ENCODE assay signal across 4 worm cellular contexts in genomic region chrIII:7155631-7156030, ce11.
TF ChIP-seq lines count a peak whose summit lies in the region.

No protein-coding gene starts in this region.

TF ChIP-seq in whole organism, L2 larva, 48 proteins besides CTCF, POLR2A, EP300 and RAD21 (continues in another document):
- TF ChIP-seq crh-2 (tag; optimal IDR thresholded peaks at IDR 0.05; lab: Kevin White, UChicago) (peak; percentile 95), ZK546.5 (tag; optimal IDR thresholded peaks at IDR 0.05; lab: Kevin White, UChicago) (peak; percentile 64), C34F6.9 (tag; optimal IDR thresholded peaks at IDR 0.05; lab: Kevin White, UChicago) (peak; percentile 97), fos-1 (tag; optimal IDR thresholded peaks at IDR 0.05; lab: Kevin White, UChicago) (peak; percentile 78), lin-13 (GFP tag; optimal IDR thresholded peaks at IDR 0.05; lab: Kevin White, UChicago) (peak; percentile 90), nhr-23 (tag; optimal IDR thresholded peaks at IDR 0.05; lab: Kevin White, UChicago) (no peak), sma-9 (GFP tag; optimal IDR thresholded peaks at IDR 0.05; lab: Kevin White, UChicago) (peak; percentile 98), sma-9 (tag; optimal IDR thresholded peaks at IDR 0.05; lab: Kevin White, UChicago) (peak; percentile 38), ztf-1 (GFP tag; conservative IDR thresholded peaks at IDR 0.05; lab: Robert Waterston, UW) (no peak), elt-1 (tag; optimal IDR thresholded peaks at IDR 0.05; lab: Kevin White, UChicago) (no peak), alr-1 (tag; optimal IDR thresholded peaks at IDR 0.05; lab: Kevin White, UChicago) (no peak), aly-2 (tag; optimal IDR thresholded peaks at IDR 0.05; lab: Kevin White, UChicago) (no peak), nhr-129 (tag; optimal IDR thresholded peaks at IDR 0.05; lab: Kevin White, UChicago) (peak; percentile 94), egl-27 (tag; optimal IDR thresholded peaks at IDR 0.05; lab: Kevin White, UChicago) (peak; percentile 100), mdl-1 (tag; optimal IDR thresholded peaks at IDR 0.05; lab: Kevin White, UChicago) (peak; percentile 98 to 99), nhr-77 (tag; optimal IDR thresholded peaks at IDR 0.05; lab: Kevin White, UChicago) (no peak), unc-62 (GFP tag; optimal IDR thresholded peaks at IDR 0.05; lab: Kevin White, UChicago) (peak; percentile 52), ztf-11 (tag; optimal IDR thresholded peaks at IDR 0.05; lab: Kevin White, UChicago) (peak; percentile 69), unc-55 (GFP tag; optimal IDR thresholded peaks at IDR 0.05; lab: Kevin White, UChicago) (peak; percentile 89), mab-5 (tag; optimal IDR thresholded peaks at IDR 0.05; lab: Kevin White, UChicago) (peak; percentile 84), zag-1 (tag; optimal IDR thresholded peaks at IDR 0.05; lab: Kevin White, UChicago) (peak; percentile 93), elt-3 (tag; optimal IDR thresholded peaks at IDR 0.05; lab: Kevin White, UChicago) (no peak), nhr-6 (tag; optimal IDR thresholded peaks at IDR 0.05; lab: Kevin White, UChicago) (peak; percentile 96)

TF ChIP-seq in whole organism, L4 larva, 104 proteins besides CTCF, POLR2A, EP300 and RAD21 (continues in another document):
- TF ChIP-seq ceh-82 (tag; optimal IDR thresholded peaks at IDR 0.05; lab: Kevin White, UChicago), result no peak
- peak; percentile 82 for TF ChIP-seq jun-1 (tag; optimal IDR thresholded peaks at IDR 0.05; lab: Kevin White, UChicago)
- TF ChIP-seq ceh-62 (tag; optimal IDR thresholded peaks at IDR 0.05; lab: Kevin White, UChicago), result no peak
- TF ChIP-seq lin-39 (tag; optimal IDR thresholded peaks at IDR 0.05; lab: Kevin White, UChicago), result no peak
- no peak for TF ChIP-seq cey-2 (tag; optimal IDR thresholded peaks at IDR 0.05; lab: Kevin White, UChicago; ENCODE audit: borderline replicate concordance, insufficient read depth)
- TF ChIP-seq nhr-111 (GFP tag; optimal IDR thresholded peaks at IDR 0.05; lab: Kevin White, UChicago), result no peak
- peak; percentile 85 for TF ChIP-seq gei-8 (GFP tag; optimal IDR thresholded peaks at IDR 0.05; lab: Kevin White, UChicago)
- TF ChIP-seq duxl-1 (tag; optimal IDR thresholded peaks at IDR 0.05; lab: Kevin White, UChicago; ENCODE audit: poor library complexity), result peak; percentile 63
- no peak for TF ChIP-seq vab-7 (GFP tag; IDR thresholded peaks at IDR 0.05; lab: Robert Waterston, UW)
- TF ChIP-seq T20F7.1 (GFP tag; optimal IDR thresholded peaks at IDR 0.05; lab: Kevin White, UChicago), result peak; percentile 77
- peak; percentile 80 for TF ChIP-seq F37D6.2 (tag; optimal IDR thresholded peaks at IDR 0.05; lab: Kevin White, UChicago)
- no peak for TF ChIP-seq zag-1 (tag; optimal IDR thresholded peaks at IDR 0.05; lab: Kevin White, UChicago)
- TF ChIP-seq ZK546.5 (tag; optimal IDR thresholded peaks at IDR 0.05; lab: Kevin White, UChicago), result no peak
- peak; percentile 88 to 90 for TF ChIP-seq lsy-2 (tag; optimal IDR thresholded peaks at IDR 0.05; lab: Kevin White, UChicago)
- peak; percentile 75 for TF ChIP-seq nhr-10 (tag; optimal IDR thresholded peaks at IDR 0.05; lab: Kevin White, UChicago)
- no peak for TF ChIP-seq skn-1 (tag; optimal IDR thresholded peaks at IDR 0.05; lab: Kevin White, UChicago)
- peak; percentile 97 for TF ChIP-seq hlh-11 (tag; optimal IDR thresholded peaks at IDR 0.05; lab: Kevin White, UChicago)
- TF ChIP-seq nhr-77 (tag; optimal IDR thresholded peaks at IDR 0.05; lab: Kevin White, UChicago), result peak; percentile 34
- TF ChIP-seq hlh-30 (tag; optimal IDR thresholded peaks at IDR 0.05; lab: Kevin White, UChicago; ENCODE audit: insufficient read depth), result peak; percentile 98
- TF ChIP-seq dmd-8 (GFP tag; IDR thresholded peaks at IDR 0.05; lab: Robert Waterston, UW), result no peak
- no peak for TF ChIP-seq tag-97 (GFP tag; IDR thresholded peaks at IDR 0.05; lab: Robert Waterston, UW)
- 0 out of 2 replicates have a peak, but pooled peaks have one; percentile 46 for TF ChIP-seq zfp-3 (GFP tag; conservative IDR thresholded peaks at IDR 0.05; lab: Robert Waterston, UW)
- no peak for TF ChIP-seq ztf-11 (tag; optimal IDR thresholded peaks at IDR 0.05; lab: Kevin White, UChicago)
- TF ChIP-seq nhr-48 (tag; optimal IDR thresholded peaks at IDR 0.05; lab: Kevin White, UChicago), result peak; percentile 93

TF ChIP-seq in whole organism, late embryonic, 69 proteins besides CTCF, POLR2A, EP300 and RAD21 (continues in another document):
- peak; percentile 32 for TF ChIP-seq unc-86 (tag; optimal IDR thresholded peaks at IDR 0.05; lab: Kevin White, UChicago)
- TF ChIP-seq eyg-1 (tag; optimal IDR thresholded peaks at IDR 0.05; lab: Kevin White, UChicago), result no peak
- peak; percentile 83 for TF ChIP-seq ceh-31 (tag; optimal IDR thresholded peaks at IDR 0.05; lab: Kevin White, UChicago)
- no peak for TF ChIP-seq fkh-6 (tag; optimal IDR thresholded peaks at IDR 0.05; lab: Kevin White, UChicago)
- TF ChIP-seq ceh-45 (GFP tag; IDR thresholded peaks at IDR 0.05; lab: Robert Waterston, UW), result no peak
- peak; percentile 3 for TF ChIP-seq fax-1 (tag; optimal IDR thresholded peaks at IDR 0.05; lab: Kevin White, UChicago)
- TF ChIP-seq fkh-10 (GFP tag; optimal IDR thresholded peaks at IDR 0.05; lab: Kevin White, UChicago), result peak; percentile 48
- TF ChIP-seq dmd-4 (tag; optimal IDR thresholded peaks at IDR 0.05; lab: Kevin White, UChicago; ENCODE audit: borderline replicate concordance), result peak; percentile 35
- no peak for TF ChIP-seq C38D4.7 (GFP tag; optimal IDR thresholded peaks at IDR 0.05; lab: Kevin White, UChicago)
- no peak for TF ChIP-seq ceh-6 (GFP tag; optimal IDR thresholded peaks at IDR 0.05; lab: Kevin White, UChicago)
- TF ChIP-seq zip-5 (tag; optimal IDR thresholded peaks at IDR 0.05; lab: Kevin White, UChicago), result peak; percentile 3
- no peak for TF ChIP-seq hlh-6 (tag; optimal IDR thresholded peaks at IDR 0.05; lab: Kevin White, UChicago)
- no peak for TF ChIP-seq hlh-15 (tag; optimal IDR thresholded peaks at IDR 0.05; lab: Kevin White, UChicago)
- TF ChIP-seq nhr-232 (tag; optimal IDR thresholded peaks at IDR 0.05; lab: Kevin White, UChicago), result no peak
- TF ChIP-seq ceh-22 (tag; optimal IDR thresholded peaks at IDR 0.05; lab: Kevin White, UChicago), result no peak
- no peak for TF ChIP-seq npax-4 (tag; optimal IDR thresholded peaks at IDR 0.05; lab: Kevin White, UChicago)
- TF ChIP-seq dve-1 (tag; optimal IDR thresholded peaks at IDR 0.05; lab: Kevin White, UChicago), result peak; percentile 41
- TF ChIP-seq unc-42 (tag; optimal IDR thresholded peaks at IDR 0.05; lab: Kevin White, UChicago), result peak; percentile 65
- no peak for TF ChIP-seq syd-9 (tag; optimal IDR thresholded peaks at IDR 0.05; lab: Kevin White, UChicago)
- peak; percentile 34 for TF ChIP-seq pat-9 (tag; optimal IDR thresholded peaks at IDR 0.05; lab: Kevin White, UChicago)
- TF ChIP-seq pha-2 (tag; optimal IDR thresholded peaks at IDR 0.05; lab: Kevin White, UChicago), result no peak
- peak; percentile 16 for TF ChIP-seq F13H6.1 (tag; optimal IDR thresholded peaks at IDR 0.05; lab: Kevin White, UChicago)
- peak; percentile 57 for TF ChIP-seq hlh-8 (tag; optimal IDR thresholded peaks at IDR 0.05; lab: Kevin White, UChicago)
- peak; percentile 71 for TF ChIP-seq pqm-1 (tag; optimal IDR thresholded peaks at IDR 0.05; lab: Kevin White, UChicago)
- TF ChIP-seq ttx-3 (tag; optimal IDR thresholded peaks at IDR 0.05; lab: Kevin White, UChicago), result no peak
- no peak for TF ChIP-seq ceh-24 (tag; optimal IDR thresholded peaks at IDR 0.05; lab: Kevin White, UChicago)
- TF ChIP-seq ceh-19 (GFP tag; optimal IDR thresholded peaks at IDR 0.05; lab: Kevin White, UChicago), result no peak

TF ChIP-seq in whole organism, mixed stage, embryonic, 35 proteins besides CTCF, POLR2A, EP300 and RAD21 (continues in another document):
- no peak for TF ChIP-seq nhr-28 (tag; optimal IDR thresholded peaks at IDR 0.05; lab: Kevin White, UChicago)
- no peak for TF ChIP-seq lin-32 (GFP tag; optimal IDR thresholded peaks at IDR 0.05; lab: Kevin White, UChicago)
- peak; percentile 73 for TF ChIP-seq pha-4 (tag; optimal IDR thresholded peaks at IDR 0.05; lab: Kevin White, UChicago)
- peak; percentile 76 for TF ChIP-seq sptf-1 (tag; optimal IDR thresholded peaks at IDR 0.05; lab: Kevin White, UChicago)
- TF ChIP-seq unc-62 (GFP tag; optimal IDR thresholded peaks at IDR 0.05; lab: Kevin White, UChicago), result peak; percentile 75
- no peak for TF ChIP-seq cnd-1 (tag; optimal IDR thresholded peaks at IDR 0.05; lab: Kevin White, UChicago)
- TF ChIP-seq lin-13 (tag; optimal IDR thresholded peaks at IDR 0.05; lab: Kevin White, UChicago), result no peak
- no peak for TF ChIP-seq unc-39 (tag; optimal IDR thresholded peaks at IDR 0.05; lab: Kevin White, UChicago)
- TF ChIP-seq tbx-8 (GFP tag; optimal IDR thresholded peaks at IDR 0.05; lab: Kevin White, UChicago), result peak; percentile 1
- TF ChIP-seq sem-2 (GFP tag; optimal IDR thresholded peaks at IDR 0.05; lab: Kevin White, UChicago), result no peak
- TF ChIP-seq nhr-2 (tag; optimal IDR thresholded peaks at IDR 0.05; lab: Kevin White, UChicago), result peak; percentile 52
- peak; percentile 84 for TF ChIP-seq mls-2 (tag; optimal IDR thresholded peaks at IDR 0.05; lab: Kevin White, UChicago)
- no peak for TF ChIP-seq nhr-12 (tag; optimal IDR thresholded peaks at IDR 0.05; lab: Kevin White, UChicago)
- TF ChIP-seq zip-8 (tag; optimal IDR thresholded peaks at IDR 0.05; lab: Kevin White, UChicago), result no peak
- no peak for TF ChIP-seq snpc-4 (tag; optimal IDR thresholded peaks at IDR 0.05; lab: Kevin White, UChicago)
- TF ChIP-seq lsy-2 (tag; optimal IDR thresholded peaks at IDR 0.05; lab: Kevin White, UChicago), result peak; percentile 72
- TF ChIP-seq ceh-83 (GFP tag; optimal IDR thresholded peaks at IDR 0.05; lab: Kevin White, UChicago), result no peak
- peak; percentile 13 for TF ChIP-seq M03D4.4 (tag; optimal IDR thresholded peaks at IDR 0.05; lab: Kevin White, UChicago)
- no peak for TF ChIP-seq ceh-43 (GFP tag; optimal IDR thresholded peaks at IDR 0.05; lab: Kevin White, UChicago)
- TF ChIP-seq ceh-39 (tag; optimal IDR thresholded peaks at IDR 0.05; lab: Kevin White, UChicago), result peak; percentile 70
- peak; percentile 95 for TF ChIP-seq unc-120 (tag; optimal IDR thresholded peaks at IDR 0.05; lab: Kevin White, UChicago; ENCODE audit: poor library complexity, severe bottlenecking)
- TF ChIP-seq flh-1 (GFP tag; optimal IDR thresholded peaks at IDR 0.05; lab: Kevin White, UChicago), result no peak
- no peak for TF ChIP-seq elt-3 (tag; optimal IDR thresholded peaks at IDR 0.05; lab: Kevin White, UChicago)
- TF ChIP-seq hlh-1 (tag; optimal IDR thresholded peaks at IDR 0.05; lab: Kevin White, UChicago), result peak; percentile 78
- peak; percentile 86 for TF ChIP-seq nhr-237 (tag; optimal IDR thresholded peaks at IDR 0.05; lab: Kevin White, UChicago)
- TF ChIP-seq ztf-11 (tag; optimal IDR thresholded peaks at IDR 0.05; lab: Kevin White, UChicago), result peak; percentile 65
- no peak for TF ChIP-seq elt-1 (tag; optimal IDR thresholded peaks at IDR 0.05; lab: Kevin White, UChicago; ENCODE audit: borderline replicate concordance, insufficient read depth)
- no peak for TF ChIP-seq mab-5 (tag; optimal IDR thresholded peaks at IDR 0.05; lab: Kevin White, UChicago)
- TF ChIP-seq nhr-76 (tag; optimal IDR thresholded peaks at IDR 0.05; lab: Kevin White, UChicago), result no peak
